Worm (Caenorhabditis elegans) whole organism, young adult: Measurements from ENCODE around the gene srx-31.

Source experiments
- D2030.7 ChIP-seq: fragments of 200-800 bp; sonication (Bioruptor generic); IDR thresholded peaks from 2 replicates; pipeline ENCODE4 v1.3.6; 2022; ENCODE audit warnings: missing genetic modification reagents, missing genetic modification characterization, missing compliant biosample characterization
- F37B4.10 ChIP-seq: fragments of 200-800 bp; sonication (Bioruptor generic); IDR thresholded peaks from 2 replicates; pipeline ENCODE4 v1.3.6; 2022; ENCODE audit warnings: missing genetic modification characterization, missing compliant biosample characterization
- F39B2.1 ChIP-seq: fragments of 200-800 bp; sonication (Bioruptor generic); IDR thresholded peaks from 2 replicates; pipeline ENCODE4 v1.3.6; 2022; ENCODE audit warnings: missing genetic modification reagents, missing genetic modification characterization, missing compliant biosample characterization
- T07F8.4 ChIP-seq: sonication (generic microtip); optimal IDR thresholded peaks from 2 replicates; lab custom pipeline; 2016; ENCODE audit warnings: mild to moderate bottlenecking, missing genetic modification characterization, moderate library complexity, missing compliant biosample characterization
- T26A5.8 ChIP-seq: sonication (generic microtip); optimal IDR thresholded peaks from 2 replicates; lab custom pipeline; 2016; ENCODE audit warnings: missing genetic modification characterization, missing compliant biosample characterization
- ZK185.1 ChIP-seq: sonication (generic microtip); optimal IDR thresholded peaks from 2 replicates; lab custom pipeline; 2016; ENCODE audit warnings: mild to moderate bottlenecking, missing genetic modification characterization, missing compliant biosample characterization; ENCODE audit not compliant: poor library complexity, severe bottlenecking
- akir-1 ChIP-seq: fragments of 200-800 bp; sonication (Bioruptor generic); optimal IDR thresholded peaks from 2 replicates; lab custom pipeline; 2018; ENCODE audit warnings: mild to moderate bottlenecking, missing genetic modification characterization, moderate library complexity, missing compliant biosample characterization
- aptf-3 ChIP-seq: fragments of 200-800 bp; sonication (Bioruptor generic); IDR thresholded peaks from 2 replicates; pipeline ENCODE4 v1.3.6; 2022; ENCODE audit warnings: missing genetic modification characterization, missing compliant biosample characterization
- athp-1 ChIP-seq: sonication (generic microtip); optimal IDR thresholded peaks from 2 replicates; lab custom pipeline; 2017; ENCODE audit warnings: mild to moderate bottlenecking, missing genetic modification characterization, missing compliant biosample characterization
- attf-5 ChIP-seq: fragments of 200-800 bp; sonication (Bioruptor generic); optimal IDR thresholded peaks from 2 replicates; lab custom pipeline; 2018; ENCODE audit warnings: mild to moderate bottlenecking, missing genetic modification characterization, missing compliant biosample characterization
- ceh-58 ChIP-seq: fragments of 200-800 bp; sonication (Bioruptor generic); IDR thresholded peaks from 2 replicates; pipeline ENCODE4 v1.3.6; 2022; ENCODE audit warnings: missing genetic modification characterization, missing compliant biosample characterization
- chd-7 ChIP-seq: sonication (generic microtip); optimal IDR thresholded peaks from 2 replicates; lab custom pipeline; 2016; ENCODE audit warnings: mild to moderate bottlenecking, missing genetic modification characterization, moderate library complexity, missing compliant biosample characterization
- dpff-1 ChIP-seq: sonication (generic microtip); optimal IDR thresholded peaks from 2 replicates; lab custom pipeline; 2017; ENCODE audit warnings: mild to moderate bottlenecking, missing genetic modification characterization, missing compliant biosample characterization
- dpl-1 ChIP-seq: fragments of 150-350 bp; optimal IDR thresholded peaks from 2 replicates; lab custom pipeline; 2014; ENCODE audit warnings: missing biosample characterization, missing genetic modification reagents, missing genetic modification characterization
- egl-44 ChIP-seq: fragments of 200-800 bp; sonication (Bioruptor generic); IDR thresholded peaks from 2 replicates; pipeline ENCODE4 v1.3.6; 2022; ENCODE audit warnings: missing genetic modification reagents, missing genetic modification characterization, missing compliant biosample characterization
- ekl-4 ChIP-seq: fragments of 200-800 bp; sonication (Bioruptor generic); IDR thresholded peaks from 2 replicates; pipeline ENCODE4 v1.3.6; 2022; ENCODE audit warnings: missing genetic modification reagents, missing genetic modification characterization, missing compliant biosample characterization
- ets-4 ChIP-seq: fragments of 200-800 bp; sonication (Bioruptor generic); optimal IDR thresholded peaks from 2 replicates; lab custom pipeline; 2018; ENCODE audit warnings: mild to moderate bottlenecking, missing genetic modification characterization, missing compliant biosample characterization
- gei-17 ChIP-seq: fragments of 200-800 bp; sonication (Bioruptor generic); optimal IDR thresholded peaks from 2 replicates; lab custom pipeline; 2018; ENCODE audit warnings: mild to moderate bottlenecking, missing genetic modification characterization, missing compliant biosample characterization
- lag-1 ChIP-seq: fragments of 200-800 bp; sonication (Bioruptor generic); IDR thresholded peaks from 2 replicates; pipeline ENCODE4 v1.3.6; 2022; ENCODE audit warnings: missing genetic modification reagents, missing genetic modification characterization, missing compliant biosample characterization
- let-607 ChIP-seq, 2 experiments: fragments of 200-800 bp in 1 of 2; sonication (Bioruptor generic) in 1 of 2; sonication (generic microtip) in 1 of 2; optimal IDR thresholded peaks; 2 replicates each; lab custom pipeline; 2016 to 2018; ENCODE audit warnings: mild to moderate bottlenecking in 2 of 2, missing compliant biosample characterization in 2 of 2, missing genetic modification characterization in 2 of 2, moderate library complexity in 2 of 2, missing genotype in 1 of 2
- lsy-27 ChIP-seq: sonication (generic microtip); optimal IDR thresholded peaks from 2 replicates; lab custom pipeline; 2017; ENCODE audit warnings: missing genetic modification characterization, mild to moderate bottlenecking, missing compliant biosample characterization, antibody characterized with exemption, missing genotype, borderline replicate concordance; ENCODE audit not compliant: insufficient read depth
- madf-10 ChIP-seq: sonication (generic microtip); optimal IDR thresholded peaks from 2 replicates; lab custom pipeline; 2016; ENCODE audit warnings: mild to moderate bottlenecking, missing genetic modification characterization, missing compliant biosample characterization
- madf-3 ChIP-seq: fragments of 200-800 bp; sonication (Bioruptor generic); IDR thresholded peaks from 2 replicates; pipeline ENCODE4 v1.3.6; 2022; ENCODE audit warnings: missing genetic modification reagents, missing genetic modification characterization, missing compliant biosample characterization
- mcd-1 ChIP-seq: fragments of 200-800 bp; sonication (Bioruptor generic); IDR thresholded peaks from 2 replicates; pipeline ENCODE4 v1.3.6; 2022; ENCODE audit warnings: missing genetic modification reagents, missing genetic modification characterization, missing compliant biosample characterization
- mes-4 ChIP-seq: sonication (generic microtip); optimal IDR thresholded peaks from 2 replicates; lab custom pipeline; 2016; ENCODE audit warnings: missing genotype, missing genetic modification characterization, missing compliant biosample characterization
- mxl-1 ChIP-seq: sonication (generic microtip); optimal IDR thresholded peaks from 2 replicates; lab custom pipeline; 2016; ENCODE audit warnings: missing genetic modification characterization, missing compliant biosample characterization
- nfya-1 ChIP-seq: sonication (generic microtip); optimal IDR thresholded peaks from 2 replicates; lab custom pipeline; 2017; ENCODE audit warnings: antibody characterized with exemption, missing compliant biosample characterization, missing genetic modification characterization, borderline replicate concordance; ENCODE audit not compliant: insufficient read depth
- nhr-120 ChIP-seq: fragments of 200-800 bp; sonication (Bioruptor generic); IDR thresholded peaks from 2 replicates; pipeline ENCODE4 v1.3.6; 2022; ENCODE audit warnings: missing genetic modification characterization, missing compliant biosample characterization
- rcor-1 ChIP-seq: fragments of 200-800 bp; sonication (Bioruptor generic); IDR thresholded peaks from 2 replicates; pipeline ENCODE4 v1.3.6; 2022; ENCODE audit warnings: missing genetic modification reagents, missing genetic modification characterization, missing compliant biosample characterization
- rec-8 ChIP-seq, 2 experiments: sonication (generic microtip); optimal IDR thresholded peaks; 2 replicates each; lab custom pipeline; 2016; ENCODE audit warnings: mild to moderate bottlenecking in 2 of 2, missing genetic modification characterization in 2 of 2, missing genetic modification reagents in 2 of 2, missing genotype in 2 of 2, missing biosample characterization in 1 of 2, missing compliant biosample characterization in 1 of 2, moderate library complexity in 1 of 2
- repo-1 ChIP-seq: sonication (generic microtip); optimal IDR thresholded peaks from 2 replicates; lab custom pipeline; 2017; ENCODE audit warnings: mild to moderate bottlenecking, missing genetic modification characterization, missing compliant biosample characterization
- sdz-38 ChIP-seq: sonication (generic microtip); optimal IDR thresholded peaks from 2 replicates; lab custom pipeline; 2016; ENCODE audit warnings: missing genotype, missing genetic modification characterization, missing compliant biosample characterization
- snpc-1.1 ChIP-seq: sonication (generic microtip); optimal IDR thresholded peaks from 2 replicates; lab custom pipeline; 2017; ENCODE audit warnings: missing genetic modification characterization, mild to moderate bottlenecking, missing compliant biosample characterization, antibody characterized with exemption, moderate library complexity, missing genotype, missing genetic modification reagents; ENCODE audit not compliant: insufficient read depth
- snpc-4 ChIP-seq, 5 experiments: fragments of 150-350 bp in 1 of 5; sonication (generic microtip) in 4 of 5; optimal IDR thresholded peaks; 2 replicates each; lab custom pipeline; 2014 to 2018; ENCODE audit warnings: missing genetic modification characterization in 5 of 5, missing biosample characterization in 3 of 5, antibody characterized with exemption in 2 of 5, mild to moderate bottlenecking in 2 of 5, missing compliant biosample characterization in 2 of 5, missing genotype in 2 of 5, moderate library complexity in 2 of 5, missing genetic modification reagents in 1 of 5
- zfh-2 ChIP-seq: fragments of 200-800 bp; sonication (Bioruptor generic); conservative IDR thresholded peaks from 2 replicates; pipeline ENCODE4 v1.3.6; 2022; ENCODE audit warnings: missing genetic modification reagents, missing genetic modification characterization, missing compliant biosample characterization
- ztf-26 ChIP-seq: sonication (generic microtip); optimal IDR thresholded peaks from 2 replicates; lab custom pipeline; 2017; ENCODE audit warnings: missing genetic modification characterization, missing compliant biosample characterization

The srx-31 gene

DNA sequence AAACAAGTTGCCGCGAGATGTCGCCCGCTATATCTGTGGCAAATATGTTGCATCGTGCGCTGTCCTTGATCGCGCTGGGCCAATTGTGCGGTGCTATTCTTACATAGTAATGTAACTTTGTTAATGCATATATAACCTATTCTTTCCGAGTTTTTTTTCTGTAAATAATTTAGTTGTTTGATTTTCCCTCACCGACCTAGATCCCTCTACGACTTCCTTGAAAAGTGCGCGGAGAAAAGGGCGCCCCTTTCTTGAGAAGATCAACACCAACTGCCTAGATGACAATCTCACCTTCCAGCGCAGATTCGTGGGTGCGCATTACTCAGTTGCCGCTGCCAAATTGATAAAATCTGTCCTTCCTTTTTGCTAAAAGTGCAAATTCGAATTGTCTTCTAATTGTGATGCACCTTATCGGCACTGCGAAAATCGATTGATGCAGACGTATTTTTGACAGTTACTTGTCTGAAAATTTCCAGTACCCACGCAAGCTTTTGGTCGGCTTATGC is 21.2 kb downstream of the srx-31 start:
- TF ChIP-seq nhr-120 (GFP tag; lab: Robert Waterston, UW) (no peak), D2030.7 (no peak), akir-1 (GFP tag; lab: Kevin White, UChicago) (no peak), ZK185.1 (tag; lab: Kevin White, UChicago) (no peak), rcor-1 (GFP tag; lab: Robert Waterston, UW) (no peak), let-607 (tag; optimal IDR thresholded peaks at IDR 0.05; lab: Kevin White, UChicago) (no peak), aptf-3 (GFP tag; lab: Robert Waterston, UW) (no peak), madf-3 (no peak), rec-8 (tag; optimal IDR thresholded peaks at IDR 0.05; lab: Kevin White, UChicago) (no peak), ztf-26 (no peak), nfya-1 (tag; lab: Kevin White, UChicago) (no peak), ekl-4 (GFP tag; lab: Robert Waterston, UW) (no peak), T26A5.8 (no peak), lag-1 (GFP tag; lab: Robert Waterston, UW) (no peak), gei-17 (GFP tag; lab: Kevin White, UChicago) (no peak), T07F8.4 (tag; lab: Kevin White, UChicago) (no peak), madf-10 (tag; lab: Kevin White, UChicago) (no peak), mcd-1 (GFP tag; lab: Robert Waterston, UW) (no peak)
- TF ChIP-seq, all 124 proteins: peak for 0

DNA sequence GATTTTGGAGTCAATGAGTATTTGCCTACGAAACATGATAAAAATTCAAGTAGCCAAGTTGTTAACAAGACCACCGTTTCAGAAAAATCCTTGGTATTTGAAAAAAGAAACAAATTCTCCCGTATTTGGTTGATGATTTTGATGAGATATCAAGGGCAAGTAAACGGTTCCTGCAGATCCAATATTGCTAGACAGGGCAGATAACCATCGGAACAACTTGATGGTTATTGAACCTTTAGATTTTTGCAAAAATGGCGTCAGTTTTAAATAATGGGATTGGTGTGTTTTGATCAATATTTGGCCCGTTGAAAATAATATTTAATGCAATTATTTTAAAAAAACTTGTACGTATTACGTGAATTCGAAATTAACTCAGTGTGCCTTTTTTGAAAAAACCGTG is 22.6 kb downstream of the srx-31 start:
- TF ChIP-seq mcd-1 (GFP tag; lab: Robert Waterston, UW): no peak
- no peak for TF ChIP-seq egl-44
- TF ChIP-seq athp-1 (tag; lab: Kevin White, UChicago): no peak
- TF ChIP-seq mes-4: no peak
- TF ChIP-seq let-607 (tag; optimal IDR thresholded peaks at IDR 0.05; lab: Kevin White, UChicago): no peak
- no peak for TF ChIP-seq chd-7 (tag; lab: Kevin White, UChicago)
- TF ChIP-seq sdz-38 (tag; lab: Kevin White, UChicago): no peak
- TF ChIP-seq zfh-2 (GFP tag; lab: Robert Waterston, UW): no peak
- no peak for TF ChIP-seq attf-5 (GFP tag; lab: Kevin White, UChicago)
- no peak for TF ChIP-seq snpc-4 (GFP tag; optimal IDR thresholded peaks at IDR 0.05; lab: Kevin White, UChicago)
- TF ChIP-seq snpc-4 (tag; optimal IDR thresholded peaks at IDR 0.05; lab: Kevin White, UChicago): no peak
- TF ChIP-seq lsy-27 (tag; lab: Kevin White, UChicago): no peak
- TF ChIP-seq F39B2.1 (GFP tag; lab: Robert Waterston, UW): no peak

DNA sequence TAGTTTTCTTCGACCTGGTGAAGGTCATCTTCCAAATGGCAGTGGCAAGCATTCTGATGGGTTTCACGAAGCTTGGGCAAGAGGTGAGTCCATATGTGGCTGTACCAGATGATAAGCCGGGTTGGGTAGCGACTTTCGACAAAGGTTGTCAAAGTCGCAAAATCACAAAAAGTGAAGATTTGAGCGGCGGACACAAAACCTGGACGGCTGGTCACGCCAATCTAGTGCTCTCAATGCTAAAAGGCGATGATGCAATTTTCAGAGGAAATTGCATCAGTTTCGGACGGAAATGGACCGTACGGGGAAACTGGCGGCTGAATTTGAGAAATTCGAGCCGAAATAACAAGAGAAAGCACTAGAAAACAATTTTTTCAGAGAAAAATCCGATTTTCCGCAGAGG is 25.6 kb downstream of the srx-31 start:
- TF ChIP-seq snpc-1.1 (peak; percentile 3), F37B4.10 (GFP tag; lab: Robert Waterston, UW) (no peak), gei-17 (GFP tag; lab: Kevin White, UChicago) (no peak), snpc-4 (GFP tag; optimal IDR thresholded peaks at IDR 0.05; lab: Kevin White, UChicago) (no peak), snpc-4 (tag; optimal IDR thresholded peaks at IDR 0.05; lab: Kevin White, UChicago) (peak in 3 of 4 experiments; percentile 37 to 82 (median 78)), nhr-120 (GFP tag; lab: Robert Waterston, UW) (no peak)

DNA sequence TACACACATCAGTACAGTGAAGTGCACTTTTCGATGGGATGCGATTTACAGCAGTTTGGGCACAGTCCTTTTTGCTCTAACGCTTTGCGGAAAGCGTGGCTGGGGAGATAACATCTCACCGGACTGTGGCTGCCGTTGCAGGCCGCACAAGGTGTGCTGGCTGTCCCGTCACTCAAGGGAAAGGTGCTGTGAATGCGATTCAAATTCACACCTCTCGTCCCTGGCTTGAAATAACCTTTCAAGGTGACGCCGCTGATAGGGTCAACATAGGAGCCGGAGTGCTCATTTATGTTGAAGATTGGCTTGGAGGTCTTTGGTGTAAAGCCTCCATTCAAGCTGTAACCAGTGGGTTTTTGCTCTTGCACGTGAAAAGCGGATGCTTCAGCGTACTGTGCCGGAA is 28.7 kb downstream of the srx-31 start:
- TF ChIP-seq ets-4 (GFP tag; lab: Kevin White, UChicago) (no peak), repo-1 (tag; lab: Kevin White, UChicago) (no peak), ceh-58 (GFP tag; lab: Robert Waterston, UW) (0 out of 2 replicates have a peak, but pooled peaks have one; percentile 59), mxl-1 (tag; lab: Kevin White, UChicago) (no peak), dpl-1 (no peak), dpff-1 (no peak)
